Worm (Caenorhabditis elegans) whole organism, mixed stage, embryonic: ENCODE results near the gene gst-20.

ENCODE experiments used
- elt-1 ChIP-seq: sonication (generic microtip); optimal IDR thresholded peaks from 2 replicates; lab custom pipeline; 2017; ENCODE audit warnings: missing genetic modification characterization, mild to moderate bottlenecking, missing compliant biosample characterization, antibody characterized with exemption, moderate library complexity, borderline replicate concordance; ENCODE audit not compliant: insufficient read depth
- elt-3 ChIP-seq: fragments of 150-350 bp; optimal IDR thresholded peaks from 2 replicates; lab custom pipeline; 2014; ENCODE audit warnings: missing biosample characterization, missing genetic modification characterization
- lsy-2 ChIP-seq: fragments of 150-350 bp; optimal IDR thresholded peaks from 2 replicates; lab custom pipeline; 2014; ENCODE audit warnings: missing biosample characterization, missing genetic modification characterization
- mls-2 ChIP-seq: sonication (generic microtip); optimal IDR thresholded peaks from 2 replicates; lab custom pipeline; 2016; ENCODE audit warnings: mild to moderate bottlenecking, missing genetic modification characterization, moderate library complexity, missing compliant biosample characterization
- nhr-12 ChIP-seq: fragments of 150-350 bp; optimal IDR thresholded peaks from 2 replicates; lab custom pipeline; 2014; ENCODE audit warnings: missing biosample characterization, missing genetic modification characterization
- nhr-237 ChIP-seq: fragments of 150-350 bp; optimal IDR thresholded peaks from 2 replicates; lab custom pipeline; 2014; ENCODE audit warnings: missing biosample characterization, missing genetic modification characterization
- nhr-76 ChIP-seq: sonication (generic microtip); optimal IDR thresholded peaks from 2 replicates; lab custom pipeline; 2017; ENCODE audit warnings: missing biosample characterization, missing genetic modification characterization
- sem-2 ChIP-seq: fragments of 200-800 bp; sonication (Bioruptor generic); optimal IDR thresholded peaks from 2 replicates; lab custom pipeline; 2018; ENCODE audit warnings: mild to moderate bottlenecking, missing genetic modification characterization, missing compliant biosample characterization
- snpc-4 ChIP-seq: fragments of 150-350 bp; optimal IDR thresholded peaks from 2 replicates; lab custom pipeline; 2014; ENCODE audit warnings: missing biosample characterization, missing genetic modification characterization
- unc-39 ChIP-seq: fragments of 150-350 bp; optimal IDR thresholded peaks from 2 replicates; lab custom pipeline; 2014; ENCODE audit warnings: missing biosample characterization, missing genetic modification characterization
- ztf-11 ChIP-seq: fragments of 150-350 bp; optimal IDR thresholded peaks from 2 replicates; lab custom pipeline; 2014; ENCODE audit warnings: missing biosample characterization, missing genetic modification characterization

DNA sequence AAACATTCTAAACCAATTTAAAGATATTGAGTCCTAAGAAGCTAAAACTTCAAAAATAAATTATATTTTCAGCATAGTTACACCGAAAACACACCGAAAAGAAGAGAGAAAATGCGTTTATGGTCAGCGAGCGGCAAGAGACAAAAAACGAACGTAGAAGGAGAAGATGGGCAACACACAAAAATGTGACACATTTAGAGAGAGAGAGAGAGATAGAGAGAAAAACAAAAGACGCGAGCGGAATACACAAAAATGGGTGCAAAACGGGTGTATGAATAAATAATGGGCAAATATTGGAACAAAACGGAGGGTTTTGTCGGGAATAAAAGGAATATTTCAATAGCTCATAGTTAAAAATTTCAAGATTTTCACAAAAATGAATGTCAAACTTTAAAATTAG is 30.6 kb upstream of the gst-20 start:
- TF ChIP-seq mls-2 (no peak), elt-1 (tag; lab: Kevin White, UChicago) (no peak), ztf-11 (tag; lab: Kevin White, UChicago) (no peak), snpc-4 (tag; lab: Kevin White, UChicago) (no peak), elt-3 (tag; lab: Kevin White, UChicago) (no peak), nhr-12 (tag; lab: Kevin White, UChicago) (no peak), sem-2 (no peak), unc-39 (no peak), nhr-76 (no peak), lsy-2 (tag; lab: Kevin White, UChicago) (no peak), nhr-237 (tag; lab: Kevin White, UChicago) (no peak)
